Worm (Caenorhabditis elegans): Measurements from ENCODE around the gene Y48A5A.1.

Gene Y48A5A.1

ce11 chrIV:1971078-1971477 is 5.8 kb downstream of the Y48A5A.1 start:
- TF ChIP-seq gmeb-2 (tag; optimal IDR thresholded peaks at IDR 0.05) (no peak), pha-2 (tag; optimal IDR thresholded peaks at IDR 0.05) (no peak), ceh-45 (GFP tag; IDR thresholded peaks at IDR 0.05) (no peak), sox-4 (tag; optimal IDR thresholded peaks at IDR 0.05) (no peak), ceh-6 (GFP tag; optimal IDR thresholded peaks at IDR 0.05) (no peak), ztf-16 (tag; optimal IDR thresholded peaks at IDR 0.05) (no peak), elt-4 (tag; optimal IDR thresholded peaks at IDR 0.05) (no peak), zip-5 (tag; optimal IDR thresholded peaks at IDR 0.05) (no peak), sdc-2 (tag; optimal IDR thresholded peaks at IDR 0.05) (no peak), mec-3 (tag; optimal IDR thresholded peaks at IDR 0.05; ENCODE audit: borderline replicate concordance) (no peak), rnt-1 (tag; optimal IDR thresholded peaks at IDR 0.05) (no peak), hlh-13 (GFP tag; optimal IDR thresholded peaks at IDR 0.05) (no peak), pag-3 (tag; optimal IDR thresholded peaks at IDR 0.05; ENCODE audit: borderline replicate concordance) (no peak), K09A11.1 (tag; optimal IDR thresholded peaks at IDR 0.05; ENCODE audit: insufficient read depth) (no peak), ama-1 (optimal IDR thresholded peaks at IDR 0.05) (no peak), unc-86 (tag; optimal IDR thresholded peaks at IDR 0.05) (no peak), lin-11 (tag; optimal IDR thresholded peaks at IDR 0.05) (no peak), ceh-31 (tag; optimal IDR thresholded peaks at IDR 0.05) (no peak), K02D7.2 (tag; optimal IDR thresholded peaks at IDR 0.05) (no peak), dmd-4 (tag; optimal IDR thresholded peaks at IDR 0.05; ENCODE audit: borderline replicate concordance) (no peak)

- TF ChIP-seq zip-5 (tag; optimal IDR thresholded peaks at IDR 0.05) (no peak), hlh-30 (tag; optimal IDR thresholded peaks at IDR 0.05; ENCODE audit: insufficient read depth) (no peak)
These were observed 7.0 kb downstream of the Y48A5A.1 start, which contains the start of gene Y76B12C.4 for ce11 chrIV:1972271-1972670. Y76B12C.4 (minus strand) TSS chrIV:1972371.

- TF ChIP-seq pag-3 (tag; optimal IDR thresholded peaks at IDR 0.05; ENCODE audit: borderline replicate concordance): no peak
- TF ChIP-seq K02D7.2 (tag; optimal IDR thresholded peaks at IDR 0.05): no peak
- no peak for TF ChIP-seq ceh-34 (tag; optimal IDR thresholded peaks at IDR 0.05)
- TF ChIP-seq ceh-31 (tag; optimal IDR thresholded peaks at IDR 0.05): no peak
- TF ChIP-seq ceh-14 (tag; optimal IDR thresholded peaks at IDR 0.05): no peak
- no peak for TF ChIP-seq odd-2 (tag; optimal IDR thresholded peaks at IDR 0.05)
- TF ChIP-seq dmd-4 (tag; optimal IDR thresholded peaks at IDR 0.05; ENCODE audit: borderline replicate concordance): no peak
- TF ChIP-seq ztf-16 (tag; optimal IDR thresholded peaks at IDR 0.05): no peak
- TF ChIP-seq ceh-24 (tag; optimal IDR thresholded peaks at IDR 0.05): no peak
These were observed 8.1 kb downstream of the Y48A5A.1 start, which contains the start of gene Y76B12C.3 for ce11 chrIV:1973372-1973771. Y76B12C.3 (plus strand) TSS chrIV:1973705.

ce11 chrIV:1975594-1975993 is 10.3 kb downstream of the Y48A5A.1 start:
- TF ChIP-seq pha-2 (tag; optimal IDR thresholded peaks at IDR 0.05) (no peak), ceh-48 (tag; optimal IDR thresholded peaks at IDR 0.05) (no peak), ceh-19 (GFP tag; optimal IDR thresholded peaks at IDR 0.05) (no peak), pha-4 (tag; optimal IDR thresholded peaks at IDR 0.05) (no peak), unc-42 (tag; optimal IDR thresholded peaks at IDR 0.05) (peak; percentile 48)

ce11 chrIV:1979782-1980181 is 14.5 kb downstream of the Y48A5A.1 start, which contains the start of gene Y76B12C.8:
Y76B12C.8 (plus strand) TSS chrIV:1979988.
- TF ChIP-seq sdc-2 (tag; optimal IDR thresholded peaks at IDR 0.05) (no peak), C08G9.2 (tag; optimal IDR thresholded peaks at IDR 0.05) (no peak), ceh-14 (tag; optimal IDR thresholded peaks at IDR 0.05) (no peak), pag-3 (tag; optimal IDR thresholded peaks at IDR 0.05; ENCODE audit: borderline replicate concordance) (no peak), unc-86 (tag; optimal IDR thresholded peaks at IDR 0.05) (no peak), ceh-2 (tag; optimal IDR thresholded peaks at IDR 0.05) (no peak), hlh-15 (tag; optimal IDR thresholded peaks at IDR 0.05) (no peak), pat-9 (tag; optimal IDR thresholded peaks at IDR 0.05) (no peak), ceh-30 (tag; optimal IDR thresholded peaks at IDR 0.05) (no peak), nhr-11 (tag; optimal IDR thresholded peaks at IDR 0.05) (no peak), zip-5 (tag; optimal IDR thresholded peaks at IDR 0.05) (no peak), unc-42 (tag; optimal IDR thresholded peaks at IDR 0.05) (no peak), ceh-45 (GFP tag; IDR thresholded peaks at IDR 0.05) (no peak), K09A11.1 (tag; optimal IDR thresholded peaks at IDR 0.05; ENCODE audit: insufficient read depth) (no peak), ceh-6 (GFP tag; optimal IDR thresholded peaks at IDR 0.05) (no peak), Y22D7AL.16 (tag; optimal IDR thresholded peaks at IDR 0.05) (no peak), fax-1 (tag; optimal IDR thresholded peaks at IDR 0.05) (no peak), pqm-1 (tag; optimal IDR thresholded peaks at IDR 0.05) (no peak)
